Fruit fly (Drosophila melanogaster) whole organism, wandering third instar larva: Measurements from ENCODE around the gene PsGEF.

Experiments used
- Dfd ChIP-seq: fragments of >200 bp; optimal IDR thresholded peaks from 2 replicates; lab custom pipeline; 2017; ENCODE audit warnings: missing biosample characterization, missing genetic modification characterization
- HLH106 ChIP-seq: fragments of 200-800 bp; optimal IDR thresholded peaks from 3 replicates; lab custom pipeline; 2019; ENCODE audit warnings: missing biosample characterization, mild to moderate bottlenecking, missing genetic modification characterization, moderate library complexity
- Myc ChIP-seq: fragments of >200 bp; optimal IDR thresholded peaks from 2 replicates; lab custom pipeline; 2017
- Sp1 ChIP-seq: fragments of 200-800 bp; sonication (Bioruptor generic); optimal IDR thresholded peaks from 3 replicates; lab custom pipeline; 2019; ENCODE audit warnings: missing biosample characterization, mild to moderate bottlenecking, missing genetic modification characterization, moderate library complexity
- dsf ChIP-seq: sonication (Bioruptor generic); optimal IDR thresholded peaks from 2 replicates; lab custom pipeline; 2016; ENCODE audit warnings: missing biosample characterization, missing genetic modification characterization, borderline replicate concordance
- fru ChIP-seq: fragments of 200-800 bp; sonication (Bioruptor generic); optimal IDR thresholded peaks from 3 replicates; lab custom pipeline; 2016; ENCODE audit warnings: missing biosample characterization, mild to moderate bottlenecking, missing genetic modification characterization
- psq ChIP-seq: fragments of 200-800 bp; sonication (Bioruptor generic); optimal IDR thresholded peaks from 3 replicates; lab custom pipeline; 2017; ENCODE audit warnings: missing biosample characterization, mild to moderate bottlenecking, missing genetic modification characterization, moderate library complexity

- TF ChIP-seq fru, result no peak
- no peak for TF ChIP-seq Dfd
- no peak for TF ChIP-seq psq (GFP tag; lab: Kevin White, UChicago)
- no peak for TF ChIP-seq HLH106 (tag; lab: Kevin White, UChicago)
- TF ChIP-seq Sp1 (GFP tag; lab: Kevin White, UChicago), result no peak
- TF ChIP-seq Myc (lab: Kevin White, UChicago), result no peak
- no peak for TF ChIP-seq dsf
Observed at dm6 chrX:2383121-2383848, 4.2 kb downstream of the PsGEF start.
